Worm (Caenorhabditis elegans) whole organism, L3 larva: ENCODE measurements around the gene apa-2.

Source experiments
- R02D3.7 ChIP-seq: fragments of 150-350 bp; optimal IDR thresholded peaks from 2 replicates; lab custom pipeline; 2014; ENCODE audit warnings: missing biosample characterization, missing genetic modification characterization
- ZK546.5 ChIP-seq: sonication (generic microtip); optimal IDR thresholded peaks from 2 replicates; lab custom pipeline; 2017; ENCODE audit warnings: missing biosample characterization, missing genetic modification characterization
- aly-2 ChIP-seq: fragments of 150-350 bp; optimal IDR thresholded peaks from 2 replicates; lab custom pipeline; 2014; ENCODE audit warnings: missing biosample characterization, missing genetic modification characterization
- ama-1 ChIP-seq: fragments of 150-350 bp; optimal IDR thresholded peaks from 2 replicates; lab custom pipeline; 2018
- ceh-16 ChIP-seq: sonication (generic microtip); optimal IDR thresholded peaks from 2 replicates; lab custom pipeline; 2017; ENCODE audit warnings: missing biosample characterization, missing genetic modification characterization
- ceh-28 ChIP-seq: fragments of 150-350 bp; optimal IDR thresholded peaks from 2 replicates; lab custom pipeline; 2014; ENCODE audit warnings: missing biosample characterization, missing genetic modification reagents, missing genetic modification characterization
- ceh-82 ChIP-seq: fragments of 150-350 bp; optimal IDR thresholded peaks from 2 replicates; lab custom pipeline; 2014; ENCODE audit warnings: missing biosample characterization, missing genetic modification characterization
- ceh-9 ChIP-seq: sonication (generic microtip); optimal IDR thresholded peaks from 2 replicates; lab custom pipeline; 2018; ENCODE audit warnings: missing biosample characterization, missing genetic modification characterization
- elt-1 ChIP-seq: fragments of 150-350 bp; optimal IDR thresholded peaks from 2 replicates; lab custom pipeline; 2014; ENCODE audit warnings: missing biosample characterization, missing genetic modification characterization
- elt-2 ChIP-seq: sonication (generic microtip); optimal IDR thresholded peaks from 2 replicates; lab custom pipeline; 2016; ENCODE audit warnings: missing genetic modification reagents, mild to moderate bottlenecking, missing genetic modification characterization, missing compliant biosample characterization
- elt-3 ChIP-seq, 3 experiments: fragments of 150-350 bp in 1 of 3; sonication (generic microtip) in 2 of 3; optimal IDR thresholded peaks; 2 replicates in 2 of 3; 4 replicates in 1 of 3; lab custom pipeline; 2014 to 2017; ENCODE audit warnings: missing biosample characterization in 3 of 3, missing genetic modification characterization in 3 of 3
- eor-1 ChIP-seq, 2 experiments: fragments of 150-350 bp; optimal IDR thresholded peaks; 2 replicates each; lab custom pipeline; 2014 to 2018; ENCODE audit warnings: missing biosample characterization in 2 of 2, missing genetic modification characterization in 2 of 2
- fkh-10 ChIP-seq: sonication (generic microtip); optimal IDR thresholded peaks from 2 replicates; lab custom pipeline; 2017; ENCODE audit warnings: missing biosample characterization, missing genetic modification reagents, missing genetic modification characterization
- fkh-2 ChIP-seq: fragments of 150-350 bp; optimal IDR thresholded peaks from 2 replicates; lab custom pipeline; 2014; ENCODE audit warnings: missing biosample characterization, missing genetic modification reagents, missing genetic modification characterization
- hmg-11 ChIP-seq: sonication (generic microtip); optimal IDR thresholded peaks from 2 replicates; lab custom pipeline; 2016; ENCODE audit warnings: missing genetic modification characterization, missing compliant biosample characterization
- jun-1 ChIP-seq: fragments of 150-350 bp; optimal IDR thresholded peaks from 2 replicates; lab custom pipeline; 2014; ENCODE audit warnings: missing biosample characterization, missing genetic modification reagents, missing genetic modification characterization
- lin-39 ChIP-seq: fragments of 150-350 bp; optimal IDR thresholded peaks from 2 replicates; lab custom pipeline; 2018; ENCODE audit warnings: missing biosample characterization, missing genetic modification reagents, missing genetic modification characterization
- lsy-12 ChIP-seq: sonication (generic microtip); optimal IDR thresholded peaks from 2 replicates; lab custom pipeline; 2016; ENCODE audit warnings: mild to moderate bottlenecking, missing genetic modification characterization, missing compliant biosample characterization
- mdl-1 ChIP-seq: fragments of 150-350 bp; optimal IDR thresholded peaks from 2 replicates; lab custom pipeline; 2014; ENCODE audit warnings: missing biosample characterization, missing genetic modification characterization
- mml-1 ChIP-seq: fragments of 150-350 bp; sonication (generic microtip); optimal IDR thresholded peaks from 3 replicates; lab custom pipeline; 2014; ENCODE audit warnings: missing biosample characterization, missing genetic modification characterization
- nfya-1 ChIP-seq: sonication (generic microtip); optimal IDR thresholded peaks from 2 replicates; lab custom pipeline; 2017; ENCODE audit warnings: missing genetic modification characterization, mild to moderate bottlenecking, missing compliant biosample characterization, antibody characterized with exemption, moderate library complexity; ENCODE audit not compliant: insufficient read depth
- nhr-11 ChIP-seq: fragments of 150-350 bp; optimal IDR thresholded peaks from 2 replicates; lab custom pipeline; 2014; ENCODE audit warnings: missing biosample characterization, missing genetic modification characterization
- nhr-12 ChIP-seq: fragments of 150-350 bp; optimal IDR thresholded peaks from 2 replicates; lab custom pipeline; 2014; ENCODE audit warnings: missing biosample characterization, missing genetic modification characterization
- nhr-25 ChIP-seq: sonication (generic microtip); optimal IDR thresholded peaks from 2 replicates; lab custom pipeline; 2017; ENCODE audit warnings: missing biosample characterization, missing genetic modification characterization
- nhr-28 ChIP-seq: fragments of 150-350 bp; optimal IDR thresholded peaks from 2 replicates; lab custom pipeline; 2014; ENCODE audit warnings: missing biosample characterization, missing genetic modification characterization
- nhr-43 ChIP-seq: sonication (generic microtip); optimal IDR thresholded peaks from 2 replicates; lab custom pipeline; 2016; ENCODE audit warnings: mild to moderate bottlenecking, missing genetic modification characterization, missing compliant biosample characterization; ENCODE audit not compliant: poor library complexity, severe bottlenecking
- nhr-67 ChIP-seq: fragments of 150-350 bp; optimal IDR thresholded peaks from 2 replicates; lab custom pipeline; 2014; ENCODE audit warnings: missing biosample characterization, missing genetic modification characterization
- nhr-76 ChIP-seq: fragments of 150-350 bp; sonication (generic microtip); optimal IDR thresholded peaks from 5 replicates; lab custom pipeline; 2014; ENCODE audit warnings: missing biosample characterization, missing genetic modification characterization
- nhr-77 ChIP-seq: fragments of 150-350 bp; optimal IDR thresholded peaks from 2 replicates; lab custom pipeline; 2014; ENCODE audit warnings: missing biosample characterization, missing genetic modification characterization
- pha-4 ChIP-seq: fragments of 150-350 bp; optimal IDR thresholded peaks from 2 replicates; lab custom pipeline; 2014; ENCODE audit warnings: missing biosample characterization, missing genetic modification reagents, missing genetic modification characterization
- pqm-1 ChIP-seq: fragments of 150-350 bp; optimal IDR thresholded peaks from 2 replicates; lab custom pipeline; 2017; ENCODE audit warnings: missing biosample characterization, missing genetic modification characterization, inconsistent platforms
- skn-1 ChIP-seq: fragments of 150-350 bp; optimal IDR thresholded peaks from 2 replicates; lab custom pipeline; 2014; ENCODE audit warnings: missing biosample characterization, missing genetic modification characterization
- snpc-4 ChIP-seq: fragments of 150-350 bp; optimal IDR thresholded peaks from 2 replicates; lab custom pipeline; 2014; ENCODE audit warnings: missing biosample characterization, missing genetic modification characterization
- tbx-2 ChIP-seq: sonication (generic microtip); optimal IDR thresholded peaks from 2 replicates; lab custom pipeline; 2016; ENCODE audit warnings: mild to moderate bottlenecking, missing genetic modification characterization, missing compliant biosample characterization
- unc-39 ChIP-seq: sonication (generic microtip); optimal IDR thresholded peaks from 4 replicates; lab custom pipeline; 2017; ENCODE audit warnings: missing biosample characterization, missing genetic modification characterization
- unc-62 ChIP-seq: fragments of 150-350 bp; sonication (generic microtip); optimal IDR thresholded peaks from 4 replicates; lab custom pipeline; 2014; ENCODE audit warnings: missing biosample characterization, missing genetic modification reagents, missing genetic modification characterization
- zag-1 ChIP-seq: fragments of 150-350 bp; optimal IDR thresholded peaks from 2 replicates; lab custom pipeline; 2014; ENCODE audit warnings: missing biosample characterization, missing genetic modification characterization
- ztf-11 ChIP-seq: fragments of 150-350 bp; optimal IDR thresholded peaks from 2 replicates; lab custom pipeline; 2014; ENCODE audit warnings: missing biosample characterization, missing genetic modification characterization
- ztf-4 ChIP-seq: fragments of 150-350 bp; optimal IDR thresholded peaks from 2 replicates; lab custom pipeline; 2014; ENCODE audit warnings: missing biosample characterization, missing genetic modification characterization

apa-2 gene

ce11 chrX:9361136-9361535 is 22.7 kb downstream of the apa-2 start:
- TF ChIP-seq ztf-4 (tag; lab: Kevin White, UChicago) (no peak), fkh-10 (peak; percentile 62)
- TF ChIP-seq, all 47 proteins: peak for 1

ce11 chrX:9364082-9364481 is 25.6 kb downstream of the apa-2 start:
- peak; percentile 0 for TF ChIP-seq pha-4 (tag; lab: Kevin White, UChicago)
- TF ChIP-seq pqm-1 (tag; lab: Kevin White, UChicago) = peak; percentile 83
- peak; percentile 92 for TF ChIP-seq elt-2 (tag; lab: Kevin White, UChicago)
- peak; percentile 50 for TF ChIP-seq jun-1 (tag; lab: Kevin White, UChicago)
- TF ChIP-seq zag-1 (tag; lab: Kevin White, UChicago) = no peak
- no peak for TF ChIP-seq mdl-1 (tag; lab: Kevin White, UChicago)
- TF ChIP-seq, all 47 proteins: peak for 4

ce11 chrX:9364501-9364900 is 26.0 kb downstream of the apa-2 start, which contains the start of gene pkc-2:
pkc-2 (plus strand) TSS chrX:9364818.
- TF ChIP-seq nfya-1 (no peak), fkh-10 (peak; percentile 88)

- TF ChIP-seq nhr-28 (tag; lab: Kevin White, UChicago) (no peak), jun-1 (tag; lab: Kevin White, UChicago) (no peak), nhr-12 (no peak), pha-4 (tag; lab: Kevin White, UChicago) (no peak), nhr-43 (no peak), hmg-11 (tag; lab: Kevin White, UChicago) (no peak), skn-1 (tag; lab: Kevin White, UChicago) (no peak), aly-2 (tag; lab: Kevin White, UChicago) (no peak), unc-39 (tag; lab: Kevin White, UChicago) (no peak), ceh-82 (no peak), elt-1 (tag; lab: Kevin White, UChicago) (no peak), zag-1 (tag; lab: Kevin White, UChicago) (no peak)
Measured at ce11 chrX:9369927-9370326, 31.5 kb downstream of the apa-2 start.

ce11 chrX:9372221-9372620 is 33.7 kb downstream of the apa-2 start:
- TF ChIP-seq ZK546.5 (tag; lab: Kevin White, UChicago) (no peak), fkh-10 (peak; percentile 70), nhr-11 (tag; lab: Kevin White, UChicago) (no peak)

ce11 chrX:9372987-9373386 is 34.5 kb downstream of the apa-2 start:
- TF ChIP-seq eor-1 (tag; optimal IDR thresholded peaks at IDR 0.05; lab: Kevin White, UChicago) (no peak), jun-1 (tag; lab: Kevin White, UChicago) (peak; percentile 30), ama-1 (lab: Kevin White, UChicago) (no peak), ztf-11 (tag; lab: Kevin White, UChicago) (no peak), ceh-28 (tag; lab: Kevin White, UChicago) (no peak), elt-3 (tag; optimal IDR thresholded peaks at IDR 0.05; lab: Kevin White, UChicago) (no peak), ceh-16 (tag; lab: Kevin White, UChicago) (no peak), unc-62 (GFP tag; lab: Kevin White, UChicago) (no peak), nhr-28 (tag; lab: Kevin White, UChicago) (no peak), nhr-67 (tag; lab: Kevin White, UChicago) (no peak), ceh-9 (no peak), fkh-10 (no peak), skn-1 (tag; lab: Kevin White, UChicago) (peak; percentile 8), lin-39 (tag; lab: Kevin White, UChicago) (peak; percentile 35), nhr-43 (no peak), mdl-1 (tag; lab: Kevin White, UChicago) (no peak), mml-1 (no peak), lsy-12 (tag; lab: Kevin White, UChicago) (peak; percentile 68), unc-39 (tag; lab: Kevin White, UChicago) (no peak), elt-2 (tag; lab: Kevin White, UChicago) (peak; percentile 41), elt-1 (tag; lab: Kevin White, UChicago) (no peak), nhr-77 (tag; lab: Kevin White, UChicago) (no peak), hmg-11 (tag; lab: Kevin White, UChicago) (peak; percentile 53), nhr-76 (tag; lab: Kevin White, UChicago) (no peak), fkh-2 (tag; lab: Kevin White, UChicago) (no peak), pqm-1 (tag; lab: Kevin White, UChicago) (no peak), snpc-4 (tag; lab: Kevin White, UChicago) (no peak), R02D3.7 (tag; lab: Kevin White, UChicago) (no peak), tbx-2 (tag; lab: Kevin White, UChicago) (peak; percentile 35), pha-4 (tag; lab: Kevin White, UChicago) (peak; percentile 53), nhr-25 (tag; lab: Kevin White, UChicago) (no peak), nfya-1 (peak; percentile 33), zag-1 (tag; lab: Kevin White, UChicago) (no peak)
- TF ChIP-seq, all 47 proteins: peak for 9
